Worm (Caenorhabditis elegans): ENCODE results near the gene seip-1.

DNA sequence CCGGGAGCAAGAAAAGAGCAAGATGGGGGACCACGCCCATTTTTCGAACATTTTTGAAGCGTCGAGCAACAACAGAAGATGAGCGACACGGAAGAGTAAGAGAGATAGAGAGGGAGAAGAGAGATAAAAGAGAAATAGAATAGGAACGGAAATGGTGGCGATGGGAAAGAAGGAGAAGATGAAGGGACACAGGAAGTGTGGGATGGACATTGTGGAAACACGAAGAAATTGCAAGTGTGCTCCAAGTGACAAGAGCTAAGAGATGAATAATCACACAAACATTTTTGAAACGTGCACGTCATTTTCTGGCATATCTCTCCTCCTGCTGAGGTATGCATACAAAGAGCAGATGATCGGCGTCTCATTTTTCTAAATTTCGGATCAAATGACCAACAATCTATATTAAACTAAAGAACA lies 22.5 kb downstream of the seip-1 start:
- TF ChIP-seq snpc-4 (tag; optimal IDR thresholded peaks at IDR 0.05) (no peak), nhr-237 (tag; optimal IDR thresholded peaks at IDR 0.05) (no peak)
